Worm (Caenorhabditis elegans): ENCODE results near the gene C33D9.6.
"Not testable (repeated sequence)": the region's sequence is repeated elsewhere in the genome, so short reads cannot be mapped to it uniquely, and the experiment has no call there.

The C33D9.6 gene

DNA sequence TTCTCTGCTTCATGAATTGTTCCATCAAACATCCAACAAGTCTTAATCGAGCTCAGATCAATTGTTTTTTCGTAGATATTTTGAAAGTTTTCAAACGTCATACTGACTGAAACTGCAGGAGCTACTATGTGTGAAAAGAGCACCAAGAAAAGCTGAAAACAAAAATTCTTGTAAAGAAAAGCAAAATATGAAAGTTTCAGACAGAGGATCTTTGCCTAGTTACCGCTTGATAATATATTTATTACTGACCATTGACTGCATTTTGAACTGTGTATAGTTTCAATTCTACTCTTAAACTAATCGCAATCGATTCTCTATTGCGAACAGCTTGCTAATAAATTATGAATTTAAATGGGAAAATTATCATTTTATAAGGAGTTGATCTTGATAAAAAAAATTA lies 20.3 kb upstream of the C33D9.6 start, which contains the start of gene clec-182:
Gene clec-182 (minus strand): TSS at position 101 of the 400 bp plus-strand sequence.
- no peak for TF ChIP-seq ceh-13 (GFP tag; optimal IDR thresholded peaks at IDR 0.05)
- TF ChIP-seq pes-1 (GFP tag; IDR thresholded peaks at IDR 0.05): no peak
- no peak for TF ChIP-seq flt-1 (GFP tag; IDR thresholded peaks at IDR 0.05)
- TF ChIP-seq tbx-37 (GFP tag; conservative IDR thresholded peaks at IDR 0.05): no peak
- no peak for TF ChIP-seq ama-1 (optimal IDR thresholded peaks at IDR 0.05)
- TF ChIP-seq tbx-11 (GFP tag; IDR thresholded peaks at IDR 0.05): no peak
- TF ChIP-seq ceh-36 (tag; optimal IDR thresholded peaks at IDR 0.05): no peak
- no peak for TF ChIP-seq hmg-4 (GFP tag; optimal IDR thresholded peaks at IDR 0.05)
- TF ChIP-seq hmbx-1 (tag; optimal IDR thresholded peaks at IDR 0.05): no peak
- TF ChIP-seq scrt-1 (GFP tag; IDR thresholded peaks at IDR 0.05): no peak
- TF ChIP-seq B0310.2 (tag; optimal IDR thresholded peaks at IDR 0.05): no peak
- no peak for TF ChIP-seq tra-4 (tag; optimal IDR thresholded peaks at IDR 0.05)
- TF ChIP-seq ets-7 (tag; optimal IDR thresholded peaks at IDR 0.05): no peak
- TF ChIP-seq F13C5.2 (tag; optimal IDR thresholded peaks at IDR 0.05): no peak
- TF ChIP-seq hnd-1 (tag; optimal IDR thresholded peaks at IDR 0.05): no peak
- TF ChIP-seq sea-1 (GFP tag; conservative IDR thresholded peaks at IDR 0.05): no peak
- TF ChIP-seq aly-1 (tag; optimal IDR thresholded peaks at IDR 0.05): no peak

DNA sequence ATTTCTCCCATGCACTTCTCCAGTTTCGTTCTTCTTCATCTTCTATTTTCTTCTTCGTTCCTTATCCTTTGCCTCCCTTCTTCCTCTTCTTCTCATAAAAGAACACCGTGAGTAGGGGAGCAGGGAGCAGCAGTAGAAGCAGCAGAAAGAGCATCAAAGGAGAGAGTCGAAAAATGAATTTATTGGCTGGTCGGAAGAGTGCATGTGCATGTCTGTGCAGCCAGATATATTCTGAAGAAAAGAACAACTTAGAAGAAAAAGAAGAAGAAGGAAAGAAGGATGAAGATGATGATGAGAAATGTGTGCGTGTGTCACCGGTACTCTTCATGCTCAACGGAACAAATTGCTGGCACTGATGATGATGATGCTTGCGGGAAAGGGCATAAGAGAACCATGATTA lies 18.3 kb upstream of the C33D9.6 start:
- TF ChIP-seq F13C5.2 (tag; optimal IDR thresholded peaks at IDR 0.05): no peak

DNA sequence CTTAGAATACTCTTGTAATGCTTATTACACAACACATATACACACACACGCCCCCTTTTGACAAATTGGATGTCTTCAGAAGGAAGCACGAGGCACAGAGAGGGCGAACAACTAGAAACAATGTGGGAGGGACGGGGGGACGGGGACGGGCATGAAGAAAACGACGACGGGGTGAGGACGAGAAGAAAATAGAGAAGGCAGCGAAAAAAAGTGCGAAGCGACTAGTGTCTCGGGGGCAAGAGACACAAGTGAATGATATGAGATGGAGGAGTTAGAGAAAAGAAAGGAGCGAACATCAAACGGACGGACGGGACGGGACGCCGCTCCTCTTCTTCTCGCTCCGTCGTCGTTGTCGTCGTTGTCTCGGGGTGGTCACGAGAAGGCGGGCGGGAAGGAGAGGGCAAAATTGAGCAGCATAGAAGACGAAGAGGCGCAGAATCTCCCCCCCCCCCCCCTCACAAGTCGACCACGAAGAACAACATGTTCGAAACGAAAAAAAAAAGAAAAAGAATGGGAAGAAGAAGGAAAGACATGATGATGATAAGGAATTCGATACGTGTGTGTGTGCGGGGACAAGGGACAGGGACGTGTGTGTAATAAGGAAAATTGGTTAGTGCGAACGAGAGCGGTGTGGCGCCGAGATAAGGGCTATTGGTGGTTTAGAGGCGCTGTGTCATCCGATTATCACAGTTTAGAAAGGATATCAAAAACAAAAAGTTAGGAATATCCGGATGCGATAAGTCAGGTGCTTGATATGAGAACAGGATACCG lies 17.1 kb upstream of the C33D9.6 start:
- TF ChIP-seq tbx-37 (GFP tag; conservative IDR thresholded peaks at IDR 0.05) (no peak), ceh-13 (GFP tag; optimal IDR thresholded peaks at IDR 0.05) (no peak), sea-1 (GFP tag; conservative IDR thresholded peaks at IDR 0.05) (no peak), tra-4 (tag; optimal IDR thresholded peaks at IDR 0.05) (no peak), hnd-1 (tag; optimal IDR thresholded peaks at IDR 0.05) (no peak), B0310.2 (tag; optimal IDR thresholded peaks at IDR 0.05) (no peak)

DNA sequence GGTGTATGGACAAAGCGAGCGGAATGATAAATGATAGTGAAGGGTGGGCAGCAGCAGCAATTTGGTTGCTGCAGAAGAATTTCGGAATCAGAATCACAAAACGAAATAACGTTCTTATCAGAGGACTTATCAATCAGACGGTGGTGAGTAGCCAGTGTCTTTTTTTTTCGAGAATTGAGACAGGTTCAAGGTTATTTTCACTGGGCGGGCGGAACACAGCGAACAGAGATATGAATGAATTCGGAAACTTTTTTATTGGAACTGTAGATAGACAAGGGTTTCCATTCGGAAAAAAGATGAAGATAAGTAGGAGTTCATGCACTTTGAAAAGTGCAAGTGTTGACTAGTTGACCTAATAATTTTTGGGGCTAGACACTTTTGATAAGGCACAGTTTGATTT lies 15.3 kb upstream of the C33D9.6 start:
- no peak for TF ChIP-seq hnd-1 (tag; optimal IDR thresholded peaks at IDR 0.05)
- no peak for TF ChIP-seq ceh-36 (tag; optimal IDR thresholded peaks at IDR 0.05)
- TF ChIP-seq flt-1 (GFP tag; IDR thresholded peaks at IDR 0.05): no peak
- no peak for TF ChIP-seq F13C5.2 (tag; optimal IDR thresholded peaks at IDR 0.05)
- TF ChIP-seq scrt-1 (GFP tag; IDR thresholded peaks at IDR 0.05): no peak
- TF ChIP-seq hmbx-1 (tag; optimal IDR thresholded peaks at IDR 0.05): no peak

ce11 chrIV:8792808-8793207 lies 14.9 kb upstream of the C33D9.6 start, which contains the start of gene C33D9.3:
TSS of gene C33D9.3 (minus strand) at chrIV:8792908.
- TF ChIP-seq scrt-1 (GFP tag; IDR thresholded peaks at IDR 0.05): no peak
- TF ChIP-seq hnd-1 (tag; optimal IDR thresholded peaks at IDR 0.05): no peak
- TF ChIP-seq F13C5.2 (tag; optimal IDR thresholded peaks at IDR 0.05): no peak
- no peak for TF ChIP-seq B0310.2 (tag; optimal IDR thresholded peaks at IDR 0.05)
- no peak for TF ChIP-seq pes-1 (GFP tag; IDR thresholded peaks at IDR 0.05)
- TF ChIP-seq ama-1 (optimal IDR thresholded peaks at IDR 0.05): no peak
- TF ChIP-seq tra-4 (tag; optimal IDR thresholded peaks at IDR 0.05): no peak
- TF ChIP-seq flt-1 (GFP tag; IDR thresholded peaks at IDR 0.05): no peak
- no peak for TF ChIP-seq ceh-36 (tag; optimal IDR thresholded peaks at IDR 0.05)
- no peak for TF ChIP-seq ets-7 (tag; optimal IDR thresholded peaks at IDR 0.05)
- TF ChIP-seq tbx-37 (GFP tag; conservative IDR thresholded peaks at IDR 0.05): no peak
- no peak for TF ChIP-seq hmg-4 (GFP tag; optimal IDR thresholded peaks at IDR 0.05)
- no peak for TF ChIP-seq sea-1 (GFP tag; conservative IDR thresholded peaks at IDR 0.05)
- TF ChIP-seq hmbx-1 (tag; optimal IDR thresholded peaks at IDR 0.05): no peak
- no peak for TF ChIP-seq aly-1 (tag; optimal IDR thresholded peaks at IDR 0.05)

- TF ChIP-seq F13C5.2 (tag; optimal IDR thresholded peaks at IDR 0.05) (no peak), tbx-11 (GFP tag; IDR thresholded peaks at IDR 0.05) (no peak), B0310.2 (tag; optimal IDR thresholded peaks at IDR 0.05) (no peak), tra-4 (tag; optimal IDR thresholded peaks at IDR 0.05) (no peak), sea-1 (GFP tag; conservative IDR thresholded peaks at IDR 0.05) (no peak), ama-1 (optimal IDR thresholded peaks at IDR 0.05) (no peak)
These were observed 12.2 kb upstream of the C33D9.6 start, which contains the start of gene sru-35 for ce11 chrIV:8790144-8790543. TSS of gene sru-35 (minus strand) at chrIV:8790244.

DNA sequence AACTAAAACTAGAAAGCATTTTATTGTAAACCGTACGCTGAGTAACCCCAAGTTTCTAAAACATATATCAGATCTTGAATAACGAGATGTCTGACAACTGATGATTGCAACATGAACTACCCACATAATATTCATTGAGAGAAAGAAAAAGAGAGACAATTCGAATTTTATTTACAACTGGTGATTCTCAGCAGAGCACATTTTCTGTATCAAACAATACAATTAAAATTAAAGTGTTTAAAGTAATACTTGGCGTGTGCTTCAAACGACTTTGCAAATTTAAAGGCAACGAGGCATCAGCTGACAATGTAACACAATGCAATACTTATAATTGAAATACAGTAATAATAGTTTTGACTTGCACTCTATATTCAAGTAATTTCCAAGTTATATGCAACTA lies 10.1 kb upstream of the C33D9.6 start, which contains the start of gene C33D9.10:
Gene C33D9.10 (minus strand): TSS at position 101 of the 400 bp plus-strand sequence.
- TF ChIP-seq ceh-36 (tag; optimal IDR thresholded peaks at IDR 0.05); hnd-1 (tag; optimal IDR thresholded peaks at IDR 0.05); ama-1 (optimal IDR thresholded peaks at IDR 0.05): not testable (repeated sequence)

DNA sequence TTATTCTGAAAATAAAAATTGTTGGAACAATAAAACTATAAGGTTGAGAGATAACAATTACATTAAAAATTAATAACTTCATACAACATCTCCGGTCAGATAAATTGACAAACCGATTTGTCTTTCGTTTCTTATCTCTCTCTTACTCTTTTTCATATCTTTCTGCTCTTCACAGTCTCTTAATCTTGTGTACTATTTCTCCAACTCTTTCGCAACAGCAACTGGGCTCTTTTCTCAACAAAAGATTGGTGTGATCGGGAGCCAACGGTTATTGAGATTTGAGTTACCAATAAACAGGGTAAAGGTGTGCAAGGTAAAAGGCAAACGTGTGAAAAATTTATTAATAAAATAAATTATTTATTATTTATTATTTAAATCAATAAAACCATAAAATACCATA lies 8.7 kb upstream of the C33D9.6 start, which contains the start of gene C33D9.8:
Gene C33D9.8 (minus strand): TSS at position 99 of the 400 bp plus-strand sequence.
- no peak for TF ChIP-seq hmbx-1 (tag; optimal IDR thresholded peaks at IDR 0.05)
- no peak for TF ChIP-seq hmg-4 (GFP tag; optimal IDR thresholded peaks at IDR 0.05)
- no peak for TF ChIP-seq ceh-13 (GFP tag; optimal IDR thresholded peaks at IDR 0.05)
- TF ChIP-seq tbx-11 (GFP tag; IDR thresholded peaks at IDR 0.05): no peak
- no peak for TF ChIP-seq tra-4 (tag; optimal IDR thresholded peaks at IDR 0.05)
- no peak for TF ChIP-seq ceh-36 (tag; optimal IDR thresholded peaks at IDR 0.05)
- TF ChIP-seq ets-7 (tag; optimal IDR thresholded peaks at IDR 0.05): no peak
- TF ChIP-seq scrt-1 (GFP tag; IDR thresholded peaks at IDR 0.05): no peak
- TF ChIP-seq F13C5.2 (tag; optimal IDR thresholded peaks at IDR 0.05): no peak
- TF ChIP-seq ama-1 (optimal IDR thresholded peaks at IDR 0.05): no peak
- no peak for TF ChIP-seq tbx-37 (GFP tag; conservative IDR thresholded peaks at IDR 0.05)
- no peak for TF ChIP-seq sea-1 (GFP tag; conservative IDR thresholded peaks at IDR 0.05)
- TF ChIP-seq pes-1 (GFP tag; IDR thresholded peaks at IDR 0.05): no peak
- TF ChIP-seq aly-1 (tag; optimal IDR thresholded peaks at IDR 0.05): no peak
- no peak for TF ChIP-seq flt-1 (GFP tag; IDR thresholded peaks at IDR 0.05)
- no peak for TF ChIP-seq B0310.2 (tag; optimal IDR thresholded peaks at IDR 0.05)

Data from whole organism, early embryonic.